Fruit fly (Drosophila melanogaster) whole organism, prepupa: ENCODE data around the gene Ir62a.

Source experiments
- Blimp-1 ChIP-seq: fragments of 200-800 bp; sonication (Bioruptor generic); optimal IDR thresholded peaks from 3 replicates; lab custom pipeline; 2017; ENCODE audit warnings: missing biosample characterization, missing genetic modification characterization, mild to moderate bottlenecking, moderate library complexity, missing genetic modification reagents
- CG10631 ChIP-seq: fragments of 200-800 bp; sonication (Bioruptor generic); optimal IDR thresholded peaks from 2 replicates; lab custom pipeline; 2016; ENCODE audit warnings: missing biosample characterization, missing genetic modification characterization
- CG11762 ChIP-seq: fragments of 200-800 bp; sonication (Bioruptor generic); optimal IDR thresholded peaks from 3 replicates; lab custom pipeline; 2016; ENCODE audit warnings: missing biosample characterization, missing genetic modification characterization; ENCODE audit not compliant: insufficient read depth
- CG11902 ChIP-seq: fragments of 200-800 bp; sonication (Bioruptor generic); optimal IDR thresholded peaks from 3 replicates; lab custom pipeline; 2016; ENCODE audit warnings: missing biosample characterization, missing genetic modification characterization
- CG1621 ChIP-seq: fragments of 200-800 bp; sonication (Bioruptor generic); optimal IDR thresholded peaks from 3 replicates; lab custom pipeline; 2018; ENCODE audit warnings: missing biosample characterization, mild to moderate bottlenecking, missing genetic modification characterization
- CG6163 ChIP-seq: fragments of 200-800 bp; sonication (Bioruptor generic); IDR thresholded peaks from 3 replicates; pipeline ENCODE4 v1.3.6; 2022; ENCODE audit warnings: missing biosample characterization, missing genetic modification characterization
- CG6854 ChIP-seq: fragments of 200-800 bp; sonication (Bioruptor generic); optimal IDR thresholded peaks from 2 replicates; lab custom pipeline; 2017; ENCODE audit warnings: missing biosample characterization, mild to moderate bottlenecking, missing genetic modification characterization
- Eip93F ChIP-seq: fragments of 200-800 bp; sonication (Bioruptor generic); optimal IDR thresholded peaks from 2 replicates; lab custom pipeline; 2016; ENCODE audit warnings: missing biosample characterization, mild to moderate bottlenecking, missing genetic modification characterization
- Gug ChIP-seq: fragments of 200-800 bp; sonication (Bioruptor generic); IDR thresholded peaks from 2 replicates; pipeline ENCODE4 v1.3.6; 2022; ENCODE audit warnings: missing biosample characterization, missing genetic modification characterization
- Sox102F ChIP-seq: fragments of 200-800 bp; sonication (Bioruptor generic); optimal IDR thresholded peaks from 2 replicates; lab custom pipeline; 2016; ENCODE audit warnings: missing biosample characterization, mild to moderate bottlenecking, missing genetic modification characterization
- cyc ChIP-seq: fragments of 200-800 bp; sonication (Bioruptor generic); optimal IDR thresholded peaks from 3 replicates; lab custom pipeline; 2016; ENCODE audit warnings: missing biosample characterization, missing genetic modification characterization
- eg ChIP-seq: fragments of 200-800 bp; sonication (Bioruptor generic); IDR thresholded peaks from 3 replicates; pipeline ENCODE4 v1.3.6; 2022; ENCODE audit warnings: missing biosample characterization, missing genetic modification characterization
- svp ChIP-seq: fragments of 200-800 bp; sonication (Bioruptor generic); peaks from one replicate; lab custom pipeline; 2016; ENCODE audit warnings: missing biosample characterization, missing genetic modification characterization
- vri ChIP-seq: fragments of 200-800 bp; sonication (Bioruptor generic); optimal IDR thresholded peaks from 3 replicates; lab custom pipeline; 2016; ENCODE audit warnings: missing biosample characterization, mild to moderate bottlenecking, missing genetic modification characterization

dm6 chr3L:1502086-1502893 is 28.8 kb downstream of the Ir62a start, which contains the start of the genes hfp and Psa:
- TF ChIP-seq CG6163 (no peak), CG11762 (GFP tag; lab: Kevin White, UChicago) (no peak), eg (no peak), svp (GFP tag; lab: Kevin White, UChicago) (peak; percentile 85), CG6854 (GFP tag; lab: Kevin White, UChicago) (no peak), vri (GFP tag; lab: Kevin White, UChicago) (no peak), cyc (no peak), CG10631 (GFP tag; lab: Kevin White, UChicago) (no peak), Sox102F (no peak), CG1621 (tag; lab: Kevin White, UChicago) (no peak), Eip93F (no peak), CG11902 (no peak), Gug (GFP tag; lab: Robert Waterston, UW) (no peak), Blimp-1 (GFP tag; lab: Kevin White, UChicago) (no peak)
